Worm (Caenorhabditis elegans): Measurements from ENCODE around the gene ptc-1.

- TF ChIP-seq fos-1 (tag; optimal IDR thresholded peaks at IDR 0.05) (no peak), ceh-9 (tag; optimal IDR thresholded peaks at IDR 0.05) (no peak), ztf-11 (tag; optimal IDR thresholded peaks at IDR 0.05) (no peak)
Measured at ce11 chrII:7854942-7855341, 38.1 kb upstream of the ptc-1 start, which contains the start of gene mdt-10.

All from whole organism, L3 larva.